Worm (Caenorhabditis elegans) whole organism, mixed stage, embryonic: ENCODE data around the gene H28G03.3.
A peak's percentile ranks its signal among the peaks of the same experiment; 100 is the strongest.

Source experiments
- M03D4.4 ChIP-seq: sonication (generic microtip); optimal IDR thresholded peaks from 2 replicates; lab custom pipeline; 2017; ENCODE audit warnings: mild to moderate bottlenecking, missing genetic modification characterization, missing compliant biosample characterization
- bed-3 ChIP-seq: fragments of 200-800 bp; sonication (Bioruptor generic); optimal IDR thresholded peaks from 3 replicates; lab custom pipeline; 2018; ENCODE audit warnings: mild to moderate bottlenecking, missing genetic modification characterization, moderate library complexity, missing compliant biosample characterization
- blmp-1 ChIP-seq: fragments of 150-350 bp; optimal IDR thresholded peaks from 2 replicates; lab custom pipeline; 2014; ENCODE audit warnings: missing biosample characterization, missing genetic modification characterization
- ceh-39 ChIP-seq: fragments of 150-350 bp; optimal IDR thresholded peaks from 2 replicates; lab custom pipeline; 2014; ENCODE audit warnings: missing biosample characterization, missing genetic modification characterization
- ceh-43 ChIP-seq: fragments of 200-800 bp; sonication (Bioruptor generic); optimal IDR thresholded peaks from 2 replicates; lab custom pipeline; 2018; ENCODE audit warnings: mild to moderate bottlenecking, missing genetic modification characterization, moderate library complexity, missing compliant biosample characterization
- ceh-83 ChIP-seq: fragments of 200-800 bp; sonication (Bioruptor generic); optimal IDR thresholded peaks from 2 replicates; lab custom pipeline; 2018; ENCODE audit warnings: mild to moderate bottlenecking, missing genetic modification characterization, missing compliant biosample characterization
- ces-1 ChIP-seq: fragments of 150-350 bp; optimal IDR thresholded peaks from 2 replicates; lab custom pipeline; 2014; ENCODE audit warnings: missing biosample characterization, missing genetic modification reagents, missing genetic modification characterization
- cnd-1 ChIP-seq: fragments of 200-800 bp; sonication (Bioruptor generic); optimal IDR thresholded peaks from 2 replicates; lab custom pipeline; 2018; ENCODE audit warnings: mild to moderate bottlenecking, missing genetic modification characterization, missing compliant biosample characterization
- elt-1 ChIP-seq: sonication (generic microtip); optimal IDR thresholded peaks from 2 replicates; lab custom pipeline; 2017; ENCODE audit warnings: missing genetic modification characterization, mild to moderate bottlenecking, missing compliant biosample characterization, antibody characterized with exemption, moderate library complexity, borderline replicate concordance; ENCODE audit not compliant: insufficient read depth
- elt-3 ChIP-seq: fragments of 150-350 bp; optimal IDR thresholded peaks from 2 replicates; lab custom pipeline; 2014; ENCODE audit warnings: missing biosample characterization, missing genetic modification characterization
- flh-1 ChIP-seq: fragments of 200-800 bp; sonication (Bioruptor generic); optimal IDR thresholded peaks from 2 replicates; lab custom pipeline; 2018; ENCODE audit warnings: mild to moderate bottlenecking, missing genetic modification characterization, moderate library complexity, missing compliant biosample characterization
- ham-2 ChIP-seq: fragments of 200-800 bp; sonication (Bioruptor generic); optimal IDR thresholded peaks from 2 replicates; lab custom pipeline; 2018; ENCODE audit warnings: mild to moderate bottlenecking, missing genetic modification characterization, missing compliant biosample characterization
- hlh-1 ChIP-seq: fragments of 150-350 bp; optimal IDR thresholded peaks from 2 replicates; lab custom pipeline; 2014; ENCODE audit warnings: missing biosample characterization, missing genetic modification reagents, missing genetic modification characterization
- lin-13 ChIP-seq: fragments of 150-350 bp; optimal IDR thresholded peaks from 2 replicates; lab custom pipeline; 2014; ENCODE audit warnings: missing biosample characterization, missing genetic modification characterization
- lin-32 ChIP-seq: fragments of 200-800 bp; sonication (Bioruptor generic); optimal IDR thresholded peaks from 2 replicates; lab custom pipeline; 2018; ENCODE audit warnings: mild to moderate bottlenecking, missing genetic modification characterization, missing compliant biosample characterization
- lsy-2 ChIP-seq: fragments of 150-350 bp; optimal IDR thresholded peaks from 2 replicates; lab custom pipeline; 2014; ENCODE audit warnings: missing biosample characterization, missing genetic modification characterization
- mab-5 ChIP-seq: fragments of 150-350 bp; optimal IDR thresholded peaks from 2 replicates; lab custom pipeline; 2014; ENCODE audit warnings: missing biosample characterization, missing genetic modification characterization
- mep-1 ChIP-seq: fragments of 150-350 bp; optimal IDR thresholded peaks from 2 replicates; lab custom pipeline; 2017; ENCODE audit warnings: missing biosample characterization, missing genetic modification reagents, missing genetic modification characterization, inconsistent platforms
- mls-2 ChIP-seq: sonication (generic microtip); optimal IDR thresholded peaks from 2 replicates; lab custom pipeline; 2016; ENCODE audit warnings: mild to moderate bottlenecking, missing genetic modification characterization, moderate library complexity, missing compliant biosample characterization
- nhr-237 ChIP-seq: fragments of 150-350 bp; optimal IDR thresholded peaks from 2 replicates; lab custom pipeline; 2014; ENCODE audit warnings: missing biosample characterization, missing genetic modification characterization
- nhr-28 ChIP-seq: fragments of 150-350 bp; optimal IDR thresholded peaks from 2 replicates; lab custom pipeline; 2014; ENCODE audit warnings: missing biosample characterization, missing genetic modification characterization
- nhr-76 ChIP-seq: sonication (generic microtip); optimal IDR thresholded peaks from 2 replicates; lab custom pipeline; 2017; ENCODE audit warnings: missing biosample characterization, missing genetic modification characterization
- pha-4 ChIP-seq: fragments of 150-350 bp; optimal IDR thresholded peaks from 2 replicates; lab custom pipeline; 2018; ENCODE audit warnings: missing biosample characterization, missing genetic modification reagents, missing genetic modification characterization
- snpc-4 ChIP-seq: fragments of 150-350 bp; optimal IDR thresholded peaks from 2 replicates; lab custom pipeline; 2014; ENCODE audit warnings: missing biosample characterization, missing genetic modification characterization
- tbx-8 ChIP-seq: fragments of 200-800 bp; sonication (Bioruptor generic); optimal IDR thresholded peaks from 2 replicates; lab custom pipeline; 2018; ENCODE audit warnings: mild to moderate bottlenecking, missing genetic modification characterization, moderate library complexity, missing compliant biosample characterization
- unc-120 ChIP-seq: sonication (generic microtip); optimal IDR thresholded peaks from 2 replicates; lab custom pipeline; 2017; ENCODE audit warnings: missing genetic modification characterization, missing compliant biosample characterization; ENCODE audit not compliant: poor library complexity, severe bottlenecking
- unc-62 ChIP-seq: fragments of 150-350 bp; optimal IDR thresholded peaks from 2 replicates; lab custom pipeline; 2014; ENCODE audit warnings: missing biosample characterization, missing genetic modification reagents, missing genetic modification characterization
- zip-8 ChIP-seq: fragments of 150-350 bp; optimal IDR thresholded peaks from 2 replicates; lab custom pipeline; 2014; ENCODE audit warnings: missing biosample characterization, missing genetic modification characterization
- ztf-11 ChIP-seq: fragments of 150-350 bp; optimal IDR thresholded peaks from 2 replicates; lab custom pipeline; 2014; ENCODE audit warnings: missing biosample characterization, missing genetic modification characterization

Gene H28G03.3

DNA sequence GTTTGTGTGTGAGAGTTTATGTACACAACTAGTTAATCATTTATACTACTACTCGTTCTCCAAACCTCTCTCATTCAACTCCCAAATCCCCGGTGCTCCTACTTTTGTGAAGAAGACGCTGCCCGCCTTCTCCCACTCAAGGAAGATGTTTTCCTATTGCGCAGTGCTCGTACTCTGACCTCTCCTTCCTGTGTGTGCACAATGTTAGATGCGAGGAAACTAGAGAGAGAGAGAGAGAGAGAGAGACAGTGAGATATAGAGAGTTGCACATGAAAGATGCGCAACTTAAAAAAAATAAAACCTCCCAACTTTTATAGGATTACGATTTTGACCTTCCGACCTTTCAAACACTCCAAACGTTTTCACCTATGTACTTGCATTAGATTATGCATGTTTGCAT lies 15.6 kb downstream of the H28G03.3 start (continued):
- TF ChIP-seq ztf-11 (tag; lab: Kevin White, UChicago) (no peak), snpc-4 (tag; lab: Kevin White, UChicago) (no peak), lin-13 (no peak), pha-4 (tag; lab: Kevin White, UChicago) (peak; percentile 20), ceh-43 (GFP tag; lab: Kevin White, UChicago) (no peak)
- TF ChIP-seq, all 35 proteins: peak for 4

ce11 chrX:5209429-5209828 lies 16.7 kb downstream of the H28G03.3 start:
- no peak for TF ChIP-seq mep-1 (tag; lab: Kevin White, UChicago)
- no peak for TF ChIP-seq ceh-39 (tag; lab: Kevin White, UChicago)
- no peak for TF ChIP-seq ztf-11 (tag; lab: Kevin White, UChicago)
- TF ChIP-seq zip-8 = no peak
- TF ChIP-seq flh-1 (GFP tag; lab: Kevin White, UChicago) = no peak
- no peak for TF ChIP-seq nhr-76 (tag; lab: Kevin White, UChicago)
- TF ChIP-seq M03D4.4 (tag; lab: Kevin White, UChicago) = no peak
- TF ChIP-seq lsy-2 (tag; lab: Kevin White, UChicago) = no peak
- TF ChIP-seq hlh-1 (tag; lab: Kevin White, UChicago) = peak; percentile 41
- no peak for TF ChIP-seq mls-2 (tag; lab: Kevin White, UChicago)
- no peak for TF ChIP-seq nhr-28 (tag; lab: Kevin White, UChicago)
- no peak for TF ChIP-seq mab-5
- no peak for TF ChIP-seq ces-1 (GFP tag; lab: Kevin White, UChicago)
- peak; percentile 32 for TF ChIP-seq unc-120
- TF ChIP-seq cnd-1 (tag; lab: Kevin White, UChicago) = no peak

DNA sequence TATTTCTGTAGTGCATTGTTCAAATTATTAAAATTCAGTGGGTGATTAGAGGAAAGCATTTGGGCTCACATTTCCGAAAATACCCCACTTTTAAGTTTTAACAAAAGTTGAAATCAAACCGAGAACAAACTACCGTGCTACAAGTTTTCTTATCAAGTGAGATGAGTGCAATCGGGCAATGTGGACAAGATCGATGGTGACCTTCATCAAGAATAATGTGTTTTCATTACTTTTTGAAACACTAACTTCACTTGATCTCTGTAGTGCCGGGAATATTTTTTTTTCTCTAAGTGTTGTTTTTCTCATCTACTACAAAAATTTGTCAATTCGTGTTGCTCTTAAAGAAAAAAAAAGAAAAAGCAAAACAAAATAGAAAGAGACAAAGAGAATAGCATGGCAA lies 17.3 kb downstream of the H28G03.3 start:
- TF ChIP-seq pha-4 (tag; lab: Kevin White, UChicago) (no peak), lin-13 (no peak), ceh-83 (GFP tag; lab: Kevin White, UChicago) (no peak), nhr-28 (tag; lab: Kevin White, UChicago) (no peak)

ce11 chrX:5208326-5208725 lies 17.8 kb downstream of the H28G03.3 start:
- TF ChIP-seq hlh-1 (tag; lab: Kevin White, UChicago) (peak; percentile 4), snpc-4 (tag; lab: Kevin White, UChicago) (no peak)

ce11 chrX:5207819-5208218 lies 18.3 kb downstream of the H28G03.3 start:
- TF ChIP-seq tbx-8 (GFP tag; lab: Kevin White, UChicago) (no peak), ceh-83 (GFP tag; lab: Kevin White, UChicago) (peak; percentile 22)

DNA sequence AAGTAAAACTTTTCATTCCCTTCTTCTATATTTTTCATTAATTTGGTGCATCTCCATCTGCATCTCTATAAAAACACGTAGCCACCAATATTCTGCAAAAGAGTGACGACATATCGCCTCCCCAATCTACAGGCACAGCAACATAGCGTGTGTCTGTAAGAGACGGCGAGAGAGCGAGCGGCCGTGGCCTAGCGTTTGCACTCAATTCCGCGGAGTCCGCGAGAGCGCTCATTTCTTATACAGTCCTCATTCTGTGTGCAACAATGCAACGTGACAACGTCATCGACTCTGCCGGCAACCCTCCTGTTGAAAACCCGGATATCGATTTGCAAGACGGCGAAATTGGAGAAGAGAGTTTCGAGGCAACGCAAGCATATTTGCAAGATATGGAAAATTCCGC lies 20.6 kb downstream of the H28G03.3 start, which contains the start of gene H28G03.2:
TSS of gene H28G03.2 (plus strand) at position 200 of the 400 bp plus-strand sequence.
- TF ChIP-seq ham-2 (GFP tag; lab: Kevin White, UChicago) = peak; percentile 42
- TF ChIP-seq ceh-43 (GFP tag; lab: Kevin White, UChicago) = no peak
- TF ChIP-seq, all 35 proteins: peak for 1

ce11 chrX:5202923-5203322 lies 23.2 kb downstream of the H28G03.3 start:
- TF ChIP-seq flh-1 (GFP tag; lab: Kevin White, UChicago) (no peak), lin-32 (GFP tag; lab: Kevin White, UChicago) (no peak), nhr-237 (no peak), elt-1 (tag; lab: Kevin White, UChicago) (no peak), lin-13 (no peak), elt-3 (tag; lab: Kevin White, UChicago) (no peak), unc-120 (no peak), hlh-1 (tag; lab: Kevin White, UChicago) (no peak), cnd-1 (tag; lab: Kevin White, UChicago) (no peak), zip-8 (no peak)

DNA sequence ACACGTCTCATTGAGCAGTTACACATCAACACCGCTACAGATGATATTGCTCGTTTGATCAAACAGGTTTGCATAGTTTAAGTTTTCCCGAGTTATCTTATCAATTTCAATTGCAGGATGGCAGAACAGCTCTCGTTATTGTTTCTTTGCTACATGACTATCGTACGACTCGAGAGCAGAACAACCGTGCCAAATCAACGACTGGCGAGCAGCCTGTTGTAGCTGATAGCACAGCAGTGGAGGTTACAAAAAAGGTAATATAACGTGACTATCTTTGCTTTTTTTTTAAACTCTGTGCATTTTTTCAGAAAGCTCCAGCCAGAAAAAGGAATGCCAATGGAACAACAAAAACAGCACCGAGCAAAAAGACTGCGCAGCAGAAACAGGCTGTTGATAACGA lies 23.8 kb downstream of the H28G03.3 start:
- TF ChIP-seq elt-1 (tag; lab: Kevin White, UChicago) (no peak), nhr-28 (tag; lab: Kevin White, UChicago) (no peak), M03D4.4 (tag; lab: Kevin White, UChicago) (no peak), bed-3 (GFP tag; lab: Kevin White, UChicago) (no peak), lin-13 (no peak), flh-1 (GFP tag; lab: Kevin White, UChicago) (no peak), lin-32 (GFP tag; lab: Kevin White, UChicago) (no peak), unc-62 (no peak), ceh-43 (GFP tag; lab: Kevin White, UChicago) (no peak), blmp-1 (no peak), lsy-2 (tag; lab: Kevin White, UChicago) (no peak)
